Fruit fly (Drosophila melanogaster) whole organism, embryonic: ENCODE data around the gene CG3097.
A peak's percentile ranks its signal among the peaks of the same experiment; 100 is the strongest.

Source experiments
- Bgb ChIP-seq: fragments of 200-800 bp; sonication (Bioruptor generic); IDR thresholded peaks from 2 replicates; pipeline ENCODE4 v1.3.6; 2022; ENCODE audit warnings: missing biosample characterization, missing genetic modification characterization; ENCODE audit not compliant: partially characterized antibody
- Blimp-1 ChIP-seq: fragments of 200-800 bp; sonication (Bioruptor generic); optimal IDR thresholded peaks from 3 replicates; lab custom pipeline; 2018; ENCODE audit warnings: missing biosample characterization, missing genetic modification characterization, mild to moderate bottlenecking, moderate library complexity, missing genetic modification reagents
- CG10366 ChIP-seq: fragments of 200-800 bp; sonication (Bioruptor generic); IDR thresholded peaks from 2 replicates; pipeline ENCODE4 v1.3.6; 2022; ENCODE audit warnings: missing biosample characterization, missing genetic modification characterization
- CG11695 ChIP-seq: fragments of 200-800 bp; sonication (Bioruptor generic); IDR thresholded peaks from 3 replicates; pipeline ENCODE4 v1.3.6; 2022; ENCODE audit warnings: missing biosample characterization, missing genetic modification characterization
- CG12219 ChIP-seq: fragments of 200-800 bp; sonication (Bioruptor generic); optimal IDR thresholded peaks from 3 replicates; lab custom pipeline; 2018; ENCODE audit warnings: missing biosample characterization, mild to moderate bottlenecking, missing genetic modification characterization
- CG12744 ChIP-seq: fragments of 200-800 bp; sonication (Bioruptor generic); optimal IDR thresholded peaks from 2 replicates; lab custom pipeline; 2016; ENCODE audit warnings: missing biosample characterization, missing genetic modification characterization
- CG14014 ChIP-seq: fragments of 200-800 bp; sonication (Bioruptor generic); IDR thresholded peaks from 2 replicates; pipeline ENCODE4 v1.3.6; 2022; ENCODE audit warnings: missing biosample characterization, missing genetic modification characterization
- CG14050 ChIP-seq: fragments of 200-800 bp; sonication (Bioruptor generic); IDR thresholded peaks from 3 replicates; pipeline ENCODE4 v1.3.6; 2022; ENCODE audit warnings: missing biosample characterization, missing genetic modification characterization
- CG1529 ChIP-seq: fragments of 200-800 bp; sonication (Bioruptor generic); optimal IDR thresholded peaks from 3 replicates; lab custom pipeline; 2018; ENCODE audit warnings: missing biosample characterization, missing genetic modification characterization
- CG32532 ChIP-seq: fragments of 200-800 bp; sonication (Bioruptor generic); IDR thresholded peaks from 2 replicates; pipeline ENCODE4 v1.3.6; 2022; ENCODE audit warnings: missing biosample characterization, missing genetic modification characterization
- CG4404 ChIP-seq: fragments of 200-800 bp; sonication (Bioruptor generic); IDR thresholded peaks from 2 replicates; pipeline ENCODE4 v1.3.6; 2022; ENCODE audit warnings: missing biosample characterization, missing genetic modification characterization
- CG8924 ChIP-seq: fragments of 200-800 bp; optimal IDR thresholded peaks from 3 replicates; lab custom pipeline; 2019; ENCODE audit warnings: missing biosample characterization, mild to moderate bottlenecking, missing genetic modification characterization, moderate library complexity
- CG8944 ChIP-seq: fragments of 200-800 bp; sonication (Bioruptor generic); optimal IDR thresholded peaks from 3 replicates; lab custom pipeline; 2016; ENCODE audit warnings: missing biosample characterization, missing genetic modification characterization
- Chrac-16 ChIP-seq: fragments of 200-800 bp; sonication (Bioruptor generic); optimal IDR thresholded peaks from 3 replicates; lab custom pipeline; 2016; ENCODE audit warnings: missing biosample characterization, missing genetic modification characterization
- D19B ChIP-seq: fragments of 200-800 bp; sonication (Bioruptor generic); optimal IDR thresholded peaks from 2 replicates; lab custom pipeline; 2017; ENCODE audit warnings: missing biosample characterization, mild to moderate bottlenecking, missing genetic modification characterization
- Deaf1 ChIP-seq: fragments of 200-800 bp; optimal IDR thresholded peaks from 3 replicates; lab custom pipeline; 2019; ENCODE audit warnings: missing biosample characterization, mild to moderate bottlenecking, missing genetic modification characterization, moderate library complexity
- Dip2 ChIP-seq: fragments of 200-800 bp; sonication (Bioruptor generic); IDR thresholded peaks from 2 replicates; pipeline ENCODE4 v1.3.6; 2022; ENCODE audit warnings: missing biosample characterization, missing genetic modification characterization
- Dp ChIP-seq: fragments of 200-800 bp; sonication (Bioruptor generic); optimal IDR thresholded peaks from 2 replicates; lab custom pipeline; 2018; ENCODE audit warnings: missing biosample characterization, mild to moderate bottlenecking, missing genetic modification characterization, moderate library complexity
- ERR ChIP-seq: fragments of 200-800 bp; sonication (Bioruptor generic); optimal IDR thresholded peaks from 2 replicates; lab custom pipeline; 2016; ENCODE audit warnings: missing biosample characterization, missing genetic modification characterization
- Eip74EF ChIP-seq, 2 experiments: fragments of 200-800 bp in 1 of 2; fragments of >200 bp in 1 of 2; sonication (Bioruptor generic) in 1 of 2; optimal IDR thresholded peaks; 2 replicates each; lab custom pipeline; 2017 to 2019; ENCODE audit warnings: missing biosample characterization in 2 of 2, missing genetic modification characterization in 2 of 2, mild to moderate bottlenecking in 1 of 2, moderate library complexity in 1 of 2
- Gsc ChIP-seq: fragments of 200-800 bp; sonication (Bioruptor generic); IDR thresholded peaks from 2 replicates; pipeline ENCODE4 v1.3.6; 2022; ENCODE audit warnings: missing biosample characterization, missing genetic modification characterization
- HHEX ChIP-seq: fragments of 200-800 bp; sonication (Bioruptor generic); optimal IDR thresholded peaks from 3 replicates; lab custom pipeline; 2017; ENCODE audit warnings: missing biosample characterization, mild to moderate bottlenecking, missing genetic modification characterization, missing genetic modification reagents
- HLH54F ChIP-seq: fragments of 200-800 bp; sonication (Bioruptor generic); optimal IDR thresholded peaks from 3 replicates; lab custom pipeline; 2016; ENCODE audit warnings: missing biosample characterization, missing genetic modification characterization
- HLHmδ ChIP-seq: fragments of 200-800 bp; sonication (Bioruptor generic); optimal IDR thresholded peaks from 2 replicates; lab custom pipeline; 2018; ENCODE audit warnings: missing biosample characterization, mild to moderate bottlenecking, missing genetic modification characterization, moderate library complexity
- Hr3 ChIP-seq: fragments of 200-800 bp; sonication (Bioruptor generic); optimal IDR thresholded peaks from 3 replicates; lab custom pipeline; 2016; ENCODE audit warnings: missing biosample characterization, missing genetic modification characterization
- Hsf ChIP-seq: fragments of 200-800 bp; sonication (Bioruptor generic); optimal IDR thresholded peaks from 3 replicates; lab custom pipeline; 2016; ENCODE audit warnings: missing biosample characterization, missing genetic modification characterization
- Kr ChIP-seq: fragments of 200-800 bp; sonication (Bioruptor generic); optimal IDR thresholded peaks from 2 replicates; lab custom pipeline; 2017; ENCODE audit warnings: missing biosample characterization, mild to moderate bottlenecking, missing genetic modification characterization
- NC2α ChIP-seq: fragments of 200-800 bp; sonication (Bioruptor generic); optimal IDR thresholded peaks from 2 replicates; lab custom pipeline; 2016; ENCODE audit warnings: missing biosample characterization, missing genetic modification characterization
- Opbp ChIP-seq: fragments of 200-800 bp; sonication (Bioruptor generic); IDR thresholded peaks from 3 replicates; pipeline ENCODE4 v1.3.6; 2022; ENCODE audit warnings: missing biosample characterization, missing genetic modification characterization; ENCODE audit not compliant: partially characterized antibody
- Optix ChIP-seq: fragments of 200-800 bp; sonication (Bioruptor generic); IDR thresholded peaks from 3 replicates; pipeline ENCODE4 v1.3.6; 2022; ENCODE audit warnings: missing biosample characterization, missing genetic modification characterization
- PHDP ChIP-seq: fragments of 200-800 bp; sonication (Bioruptor generic); optimal IDR thresholded peaks from 3 replicates; lab custom pipeline; 2018; ENCODE audit warnings: missing biosample characterization, mild to moderate bottlenecking, missing genetic modification characterization, moderate library complexity
- Ptx1 ChIP-seq: fragments of 200-800 bp; sonication (Bioruptor generic); IDR thresholded peaks from 2 replicates; pipeline ENCODE4 v1.3.6; 2022; ENCODE audit warnings: missing biosample characterization, missing genetic modification characterization
- Six4 ChIP-seq: fragments of 200-800 bp; sonication (Bioruptor generic); optimal IDR thresholded peaks from 2 replicates; lab custom pipeline; 2016; ENCODE audit warnings: missing biosample characterization, missing genetic modification characterization
- Usf ChIP-seq: fragments of 200-800 bp; sonication (Bioruptor generic); optimal IDR thresholded peaks from 2 replicates; lab custom pipeline; 2017; ENCODE audit warnings: missing genotype, missing biosample characterization, missing genetic modification characterization
- amos ChIP-seq: fragments of 200-800 bp; sonication (Bioruptor generic); IDR thresholded peaks from 2 replicates; pipeline ENCODE4 v1.3.6; 2022; ENCODE audit warnings: missing biosample characterization, missing genetic modification characterization; ENCODE audit not compliant: partially characterized antibody
- ase ChIP-seq: fragments of 200-800 bp; sonication (Bioruptor generic); IDR thresholded peaks from 3 replicates; pipeline ENCODE4 v1.3.6; 2022; ENCODE audit warnings: missing biosample characterization, missing genetic modification characterization
- bbx ChIP-seq: fragments of 200-800 bp; sonication (Bioruptor generic); IDR thresholded peaks from 2 replicates; pipeline ENCODE4 v1.3.6; 2022; ENCODE audit warnings: missing biosample characterization, missing genetic modification characterization; ENCODE audit not compliant: partially characterized antibody
- bowl ChIP-seq: fragments of 200-800 bp; sonication (Bioruptor generic); IDR thresholded peaks from 2 replicates; pipeline ENCODE4 v1.3.6; 2022; ENCODE audit warnings: missing biosample characterization, missing genetic modification characterization
- disco-r ChIP-seq: fragments of 200-800 bp; sonication (Bioruptor generic); optimal IDR thresholded peaks from 2 replicates; lab custom pipeline; 2016; ENCODE audit warnings: missing biosample characterization, missing genetic modification characterization
- ems ChIP-seq: fragments of 200-800 bp; sonication (Bioruptor generic); optimal IDR thresholded peaks from 3 replicates; lab custom pipeline; 2016; ENCODE audit warnings: missing biosample characterization, missing genetic modification characterization
- jigr1 ChIP-seq: fragments of 200-800 bp; sonication (Bioruptor generic); IDR thresholded peaks from 3 replicates; pipeline ENCODE4 v1.3.6; 2022; ENCODE audit warnings: missing biosample characterization, missing genetic modification characterization
- jing ChIP-seq: fragments of 200-800 bp; sonication (Bioruptor generic); optimal IDR thresholded peaks from 2 replicates; lab custom pipeline; 2018; ENCODE audit warnings: missing biosample characterization, mild to moderate bottlenecking, missing genetic modification characterization
- pros ChIP-seq: fragments of 200-800 bp; sonication (Bioruptor generic); optimal IDR thresholded peaks from 3 replicates; lab custom pipeline; 2019; ENCODE audit warnings: missing biosample characterization, mild to moderate bottlenecking, missing genetic modification characterization, moderate library complexity
- tna ChIP-seq: fragments of 200-800 bp; sonication (Bioruptor generic); IDR thresholded peaks from 2 replicates; pipeline ENCODE4 v1.3.6; 2022; ENCODE audit warnings: missing biosample characterization, missing genetic modification characterization; ENCODE audit not compliant: partially characterized antibody
- vnd ChIP-seq: fragments of 200-800 bp; sonication (Bioruptor generic); IDR thresholded peaks from 3 replicates; pipeline ENCODE4 v1.3.6; 2022; ENCODE audit warnings: missing biosample characterization, missing genetic modification characterization; ENCODE audit not compliant: partially characterized antibody
- wek ChIP-seq: fragments of 200-800 bp; sonication (Bioruptor generic); optimal IDR thresholded peaks from 3 replicates; lab custom pipeline; 2018; ENCODE audit warnings: missing biosample characterization, mild to moderate bottlenecking, missing genetic modification characterization, moderate library complexity
- zfh2 ChIP-seq: fragments of 200-800 bp; sonication (Bioruptor generic); optimal IDR thresholded peaks from 2 replicates; lab custom pipeline; 2016; ENCODE audit warnings: missing biosample characterization, missing genetic modification characterization

The CG3097 gene

dm6 chrX:5754837-5755828 lies 15.4 kb downstream of the CG3097 start, which contains the start of the genes lin-52 and CG15771 (continued):
- TF ChIP-seq Gsc (GFP tag; lab: Robert Waterston, UW) (peak; percentile 91), CG32532 (peak; percentile 97), CG12744 (GFP tag; lab: Kevin White, UChicago) (peak; percentile 38), PHDP (tag; lab: Kevin White, UChicago) (peak; percentile 95), zfh2 (peak; percentile 44), CG11695 (peak; percentile 97), Blimp-1 (GFP tag; lab: Kevin White, UChicago) (peak; percentile 90), CG8944 (GFP tag; lab: Kevin White, UChicago) (peak; percentile 40), Dp (GFP tag; lab: Kevin White, UChicago) (peak; percentile 57), CG4404 (peak; percentile 94), Ptx1 (peak; percentile 97), Deaf1 (tag; lab: Kevin White, UChicago) (peak; percentile 79), CG8924 (tag; lab: Kevin White, UChicago) (peak; percentile 96), Opbp (GFP tag; lab: Robert Waterston, UW) (no peak), disco-r (GFP tag; lab: Kevin White, UChicago) (peak; percentile 52), tna (GFP tag; lab: Robert Waterston, UW) (no peak), ase (peak; percentile 92), amos (GFP tag; lab: Robert Waterston, UW) (peak; percentile 69), ems (peak; percentile 74), bowl (GFP tag; lab: Robert Waterston, UW) (peak; percentile 81; the same call in 1 of the 2 replicates), wek (GFP tag; lab: Kevin White, UChicago) (peak; percentile 55), Chrac-16 (GFP tag; lab: Kevin White, UChicago) (peak; percentile 93), Usf (GFP tag; lab: Kevin White, UChicago) (peak; percentile 92), Dip2 (GFP tag; lab: Robert Waterston, UW) (peak; percentile 72; the same call in 1 of the 2 replicates), D19B (GFP tag; lab: Kevin White, UChicago) (peak; percentile 89), HHEX (GFP tag; lab: Kevin White, UChicago) (peak; percentile 97), CG12219 (peak; percentile 92), CG14014 (peak; percentile 96), Kr (GFP tag; lab: Kevin White, UChicago) (peak; percentile 50), HLH54F (GFP tag; lab: Kevin White, UChicago) (peak; percentile 83), bbx (no peak; the same call in 1 of the 2 replicates), vnd (GFP tag; lab: Robert Waterston, UW) (peak; percentile 64), CG10366 (GFP tag; lab: Robert Waterston, UW) (peak; percentile 94), NC2α (no peak), Hsf (peak; percentile 86), jigr1 (GFP tag; lab: Robert Waterston, UW) (peak; percentile 91), HLHmδ (GFP tag; lab: Kevin White, UChicago) (peak; percentile 41), ERR (GFP tag; lab: Kevin White, UChicago) (peak; percentile 59), Six4 (GFP tag; lab: Kevin White, UChicago) (peak; percentile 91), jing (GFP tag; lab: Kevin White, UChicago) (peak; percentile 87), CG14050 (GFP tag; lab: Robert Waterston, UW) (peak; percentile 91), Bgb (GFP tag; lab: Robert Waterston, UW) (peak; percentile 21; the same call in 1 of the 2 replicates), Eip74EF (GFP tag; optimal IDR thresholded peaks at IDR 0.05; lab: Kevin White, UChicago) (peak in 1 of 2 experiments; percentile 94), Optix (GFP tag; lab: Robert Waterston, UW) (peak; percentile 95), pros (GFP tag; lab: Kevin White, UChicago) (peak; percentile 89), Hr3 (GFP tag; lab: Kevin White, UChicago) (peak; percentile 93), CG1529 (peak; percentile 93)
